Fruit fly (Drosophila melanogaster) whole organism, embryonic: Measurements from ENCODE around the gene Chchd3.

Source experiments
- Antp ChIP-seq: fragments of 200-800 bp; sonication (Bioruptor generic); optimal IDR thresholded peaks from 3 replicates; lab custom pipeline; 2016; ENCODE audit warnings: missing biosample characterization, missing genetic modification characterization
- CG11723 ChIP-seq: fragments of 200-800 bp; sonication (Bioruptor generic); optimal IDR thresholded peaks from 2 replicates; lab custom pipeline; 2017; ENCODE audit warnings: missing biosample characterization, mild to moderate bottlenecking, missing genetic modification characterization
- CG12744 ChIP-seq: fragments of 200-800 bp; sonication (Bioruptor generic); optimal IDR thresholded peaks from 2 replicates; lab custom pipeline; 2016; ENCODE audit warnings: missing biosample characterization, missing genetic modification characterization
- CG13775 ChIP-seq: fragments of 200-800 bp; sonication (Bioruptor generic); optimal IDR thresholded peaks from 3 replicates; lab custom pipeline; 2017; ENCODE audit warnings: missing biosample characterization, mild to moderate bottlenecking, missing genetic modification characterization
- CG14860 ChIP-seq: fragments of 200-800 bp; sonication (Bioruptor generic); IDR thresholded peaks from 3 replicates; pipeline ENCODE4 v1.3.6; 2022; ENCODE audit warnings: missing biosample characterization, missing genetic modification characterization; ENCODE audit not compliant: partially characterized antibody
- CG1603 ChIP-seq: fragments of 200-800 bp; sonication (Bioruptor generic); optimal IDR thresholded peaks from 2 replicates; lab custom pipeline; 2019; ENCODE audit warnings: missing biosample characterization, mild to moderate bottlenecking, missing genetic modification characterization, moderate library complexity
- CG16813 ChIP-seq: fragments of 200-800 bp; sonication (Bioruptor generic); IDR thresholded peaks from 3 replicates; pipeline ENCODE4 v1.3.6; 2022; ENCODE audit warnings: missing biosample characterization, missing genetic modification characterization; ENCODE audit not compliant: partially characterized antibody
- CG17612 ChIP-seq: fragments of 200-800 bp; sonication (Bioruptor generic); IDR thresholded peaks from 2 replicates; pipeline ENCODE4 v1.3.6; 2022; ENCODE audit warnings: missing biosample characterization, missing genetic modification characterization
- CG17912 ChIP-seq: fragments of 200-800 bp; sonication (Bioruptor generic); optimal IDR thresholded peaks from 2 replicates; lab custom pipeline; 2018; ENCODE audit warnings: missing biosample characterization, mild to moderate bottlenecking, missing genetic modification characterization
- CG31365 ChIP-seq: fragments of 200-800 bp; sonication (Bioruptor generic); optimal IDR thresholded peaks from 2 replicates; lab custom pipeline; 2018; ENCODE audit warnings: missing biosample characterization, mild to moderate bottlenecking, missing genetic modification characterization
- CG6683 ChIP-seq: fragments of 200-800 bp; sonication (Bioruptor generic); optimal IDR thresholded peaks from 2 replicates; lab custom pipeline; 2017; ENCODE audit warnings: missing biosample characterization, mild to moderate bottlenecking, missing genetic modification characterization, missing genetic modification reagents
- CG8290 ChIP-seq, 3 experiments: fragments of 200-800 bp; sonication (Bioruptor generic); optimal IDR thresholded peaks; 2 replicates each; lab custom pipeline; 2016 to 2019; ENCODE audit warnings: missing biosample characterization in 3 of 3, missing genetic modification characterization in 3 of 3, mild to moderate bottlenecking in 2 of 3, moderate library complexity in 1 of 3
- CG9932 ChIP-seq: fragments of 200-800 bp; sonication (Bioruptor generic); IDR thresholded peaks from 2 replicates; pipeline ENCODE4 v1.3.6; 2022; ENCODE audit warnings: missing biosample characterization, missing genetic modification characterization
- CHES-1-like ChIP-seq: fragments of 200-800 bp; sonication (Bioruptor generic); optimal IDR thresholded peaks from 2 replicates; lab custom pipeline; 2016; ENCODE audit warnings: missing biosample characterization, missing genetic modification characterization
- Dbx ChIP-seq: fragments of 200-800 bp; sonication (Bioruptor generic); IDR thresholded peaks from 3 replicates; pipeline ENCODE4 v1.3.6; 2022; ENCODE audit warnings: missing biosample characterization, missing genetic modification characterization
- Dfd ChIP-seq, 2 experiments: fragments of >200 bp; optimal IDR thresholded peaks; 2 replicates each; lab custom pipeline; 2017; ENCODE audit warnings: missing biosample characterization in 2 of 2, missing genetic modification characterization in 2 of 2
- HmgD ChIP-seq: fragments of 200-800 bp; sonication (Bioruptor generic); optimal IDR thresholded peaks from 3 replicates; lab custom pipeline; 2016; ENCODE audit warnings: missing biosample characterization, missing genetic modification characterization
- HmgZ ChIP-seq: fragments of 200-800 bp; sonication (Bioruptor generic); optimal IDR thresholded peaks from 2 replicates; lab custom pipeline; 2018; ENCODE audit warnings: missing biosample characterization, mild to moderate bottlenecking, missing genetic modification characterization
- Lim3 ChIP-seq: fragments of 200-800 bp; sonication (Bioruptor generic); IDR thresholded peaks from 2 replicates; pipeline ENCODE4 v1.3.6; 2022; ENCODE audit warnings: missing biosample characterization, missing genetic modification characterization
- Myb ChIP-seq: fragments of 200-800 bp; sonication (Bioruptor generic); optimal IDR thresholded peaks from 2 replicates; lab custom pipeline; 2016; ENCODE audit warnings: missing biosample characterization, missing genetic modification characterization
- NfI ChIP-seq: fragments of 200-800 bp; sonication (Bioruptor generic); optimal IDR thresholded peaks from 3 replicates; lab custom pipeline; 2018; ENCODE audit warnings: missing biosample characterization, mild to moderate bottlenecking, missing genetic modification characterization, moderate library complexity
- Opbp ChIP-seq: fragments of 200-800 bp; sonication (Bioruptor generic); IDR thresholded peaks from 3 replicates; pipeline ENCODE4 v1.3.6; 2022; ENCODE audit warnings: missing biosample characterization, missing genetic modification characterization; ENCODE audit not compliant: partially characterized antibody
- Rfx ChIP-seq: fragments of 200-800 bp; sonication (Bioruptor generic); IDR thresholded peaks from 2 replicates; pipeline ENCODE4 v1.3.6; 2022; ENCODE audit warnings: missing biosample characterization, missing genetic modification characterization
- Xbp1 ChIP-seq: fragments of 200-800 bp; sonication (Bioruptor generic); optimal IDR thresholded peaks from 3 replicates; lab custom pipeline; 2016; ENCODE audit warnings: missing biosample characterization, mild to moderate bottlenecking, missing genetic modification characterization
- ato ChIP-seq: fragments of 200-800 bp; sonication (Bioruptor generic); IDR thresholded peaks from 2 replicates; pipeline ENCODE4 v1.3.6; 2022; ENCODE audit warnings: missing biosample characterization, missing genetic modification characterization; ENCODE audit not compliant: partially characterized antibody
- chif ChIP-seq, 2 experiments: fragments of 200-800 bp; sonication (Bioruptor generic); optimal IDR thresholded peaks; 3 replicates each; lab custom pipeline; 2016; ENCODE audit warnings: missing biosample characterization in 2 of 2, missing genetic modification characterization in 2 of 2
- chm ChIP-seq: fragments of 200-800 bp; sonication (Bioruptor generic); IDR thresholded peaks from 2 replicates; pipeline ENCODE4 v1.3.6; 2022; ENCODE audit warnings: missing biosample characterization, missing genetic modification characterization
- ci ChIP-seq: fragments of 200-800 bp; sonication (Bioruptor generic); IDR thresholded peaks from 3 replicates; pipeline ENCODE4 v1.3.6; 2022; ENCODE audit warnings: missing biosample characterization, missing genetic modification characterization
- crol ChIP-seq: fragments of 200-800 bp; sonication (Bioruptor generic); IDR thresholded peaks from 2 replicates; pipeline ENCODE4 v1.3.6; 2022; ENCODE audit warnings: missing biosample characterization, missing genetic modification characterization
- dm ChIP-seq: fragments of 200-800 bp; sonication (Bioruptor generic); optimal IDR thresholded peaks from 3 replicates; lab custom pipeline; 2016; ENCODE audit warnings: missing biosample characterization, missing genetic modification characterization
- dmrt11E ChIP-seq: fragments of 200-800 bp; sonication (Bioruptor generic); optimal IDR thresholded peaks from 3 replicates; lab custom pipeline; 2018; ENCODE audit warnings: missing biosample characterization, mild to moderate bottlenecking, missing genetic modification characterization, moderate library complexity
- dpn ChIP-seq, 2 experiments: fragments of 200-800 bp; sonication (Bioruptor generic); optimal IDR thresholded peaks; 3 replicates each; lab custom pipeline; 2016; ENCODE audit warnings: missing biosample characterization in 2 of 2, missing genetic modification characterization in 2 of 2
- dysf ChIP-seq: fragments of 200-800 bp; sonication (Bioruptor generic); IDR thresholded peaks from 3 replicates; pipeline ENCODE4 v1.3.6; 2022; ENCODE audit warnings: missing biosample characterization, missing genetic modification characterization
- ken ChIP-seq: fragments of 200-800 bp; sonication (Bioruptor generic); IDR thresholded peaks from 3 replicates; pipeline ENCODE4 v1.3.6; 2022; ENCODE audit warnings: missing biosample characterization, missing genetic modification characterization
- p53 ChIP-seq: fragments of 200-800 bp; sonication (Bioruptor generic); optimal IDR thresholded peaks from 2 replicates; lab custom pipeline; 2016; ENCODE audit warnings: missing biosample characterization, missing genetic modification characterization
- pb ChIP-seq: fragments of 200-800 bp; sonication (Bioruptor generic); optimal IDR thresholded peaks from 3 replicates; lab custom pipeline; 2016; ENCODE audit warnings: missing biosample characterization, missing genetic modification characterization
- prd ChIP-seq, 3 experiments: fragments of >200 bp in 2 of 3; fragments of 200-800 bp in 1 of 3; sonication (Bioruptor generic) in 1 of 3; optimal IDR thresholded peaks in 2 of 3; IDR thresholded peaks in 1 of 3; 2 replicates in 2 of 3; 3 replicates in 1 of 3; pipeline versions ENCODE4 v1.3.6 to Lab custom; 2017 to 2022; ENCODE audit warnings: missing biosample characterization in 1 of 3, missing genetic modification characterization in 1 of 3
- pum ChIP-seq: fragments of 200-800 bp; sonication (Bioruptor generic); optimal IDR thresholded peaks from 2 replicates; lab custom pipeline; 2016; ENCODE audit warnings: missing biosample characterization, missing genetic modification characterization
- sens ChIP-seq: fragments of 200-800 bp; sonication (Bioruptor generic); peaks from one replicate; lab custom pipeline; 2016; ENCODE audit warnings: missing biosample characterization, missing genetic modification characterization
- sens-2 ChIP-seq: fragments of 200-800 bp; sonication (Bioruptor generic); IDR thresholded peaks from 2 replicates; pipeline ENCODE4 v1.3.6; 2022; ENCODE audit warnings: missing biosample characterization, missing genetic modification characterization
- slbo ChIP-seq: fragments of 200-800 bp; sonication (Bioruptor generic); IDR thresholded peaks from 2 replicates; pipeline ENCODE4 v1.3.6; 2022; ENCODE audit warnings: missing biosample characterization, missing genetic modification characterization
- stwl ChIP-seq: fragments of 200-800 bp; sonication (Bioruptor generic); optimal IDR thresholded peaks from 3 replicates; lab custom pipeline; 2018; ENCODE audit warnings: missing biosample characterization, mild to moderate bottlenecking, missing genetic modification characterization, moderate library complexity
- tio ChIP-seq: fragments of 200-800 bp; sonication (Bioruptor generic); optimal IDR thresholded peaks from 2 replicates; lab custom pipeline; 2017; ENCODE audit warnings: missing biosample characterization, missing genetic modification characterization, inconsistent platforms
- trem ChIP-seq: fragments of 200-800 bp; optimal IDR thresholded peaks from 3 replicates; lab custom pipeline; 2019; ENCODE audit warnings: missing biosample characterization, mild to moderate bottlenecking, missing genetic modification characterization, moderate library complexity
- ttk ChIP-seq: fragments of 200-800 bp; sonication (Bioruptor generic); IDR thresholded peaks from 2 replicates; pipeline ENCODE4 v2.1.2; 2022; ENCODE audit warnings: missing biosample characterization, missing genetic modification characterization
- vvl ChIP-seq: fragments of 200-800 bp; sonication (Bioruptor generic); IDR thresholded peaks from 2 replicates; pipeline ENCODE4 v1.3.6; 2022; ENCODE audit warnings: missing biosample characterization, missing genetic modification characterization

Gene Chchd3

DNA sequence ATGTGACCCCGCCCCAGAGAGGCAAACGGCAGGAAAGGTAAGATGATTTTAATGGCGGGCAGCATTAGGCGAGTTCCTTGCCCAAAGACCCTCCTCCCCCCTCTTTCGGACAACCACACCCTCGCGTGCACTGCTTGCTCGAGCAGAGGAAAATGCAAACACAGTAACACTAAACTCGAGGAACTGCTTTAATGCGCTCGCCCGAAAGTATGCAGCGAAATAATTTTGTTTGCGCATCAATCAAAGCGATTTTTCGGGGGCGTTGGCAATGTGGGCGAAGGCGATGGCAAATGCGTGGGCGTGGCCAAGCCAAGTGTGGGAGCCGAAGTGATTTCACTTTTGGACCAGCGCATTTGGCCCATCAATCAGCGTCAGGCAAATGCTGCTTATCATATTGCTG, 32.7 kb upstream of the Chchd3 start (continued):
- peak; percentile 58 for TF ChIP-seq HmgD (GFP tag; lab: Kevin White, UChicago)
- TF ChIP-seq Opbp (GFP tag; lab: Robert Waterston, UW) = peak; percentile 69; the same call in 2 of the 3 replicates
- TF ChIP-seq Dbx (GFP tag; lab: Robert Waterston, UW) = no peak
- no peak for TF ChIP-seq CG17912
- 0 out of 3 replicates have a peak, but pooled peaks have one; percentile 23 for TF ChIP-seq dysf (GFP tag; lab: Robert Waterston, UW)
- no peak for TF ChIP-seq Lim3 (GFP tag; lab: Robert Waterston, UW)
- peak in 1 of 2 experiments; percentile 33 for TF ChIP-seq chif (GFP tag; optimal IDR thresholded peaks at IDR 0.05; lab: Kevin White, UChicago)
- peak; percentile 45; the same call in 1 of the 2 replicates for TF ChIP-seq ato (GFP tag; lab: Robert Waterston, UW)
- TF ChIP-seq sens-2 (GFP tag; lab: Robert Waterston, UW) = no peak
- 0 out of 2 replicates have a peak, but pooled peaks have one; percentile 23 for TF ChIP-seq vvl (GFP tag; lab: Robert Waterston, UW)
- peak in 1 of 2 experiments; percentile 1 for TF ChIP-seq dpn (GFP tag; optimal IDR thresholded peaks at IDR 0.05; lab: Kevin White, UChicago)
- no peak for TF ChIP-seq CHES-1-like (GFP tag; lab: Kevin White, UChicago)
- peak in 1 of 2 experiments; percentile 53 for TF ChIP-seq Dfd (GFP tag; optimal IDR thresholded peaks at IDR 0.05; lab: Kevin White, UChicago)
- peak; percentile 74 for TF ChIP-seq chm
- 0 out of 3 replicates have a peak, but pooled peaks have one; percentile 57 for TF ChIP-seq ci (GFP tag; lab: Robert Waterston, UW)
- TF ChIP-seq Antp = peak; percentile 17
- peak; percentile 4 for TF ChIP-seq pb (GFP tag; lab: Kevin White, UChicago)
- TF ChIP-seq CG9932 (GFP tag; lab: Robert Waterston, UW) = peak; percentile 16; the same call in 1 of the 2 replicates
- peak; percentile 4 for TF ChIP-seq trem (tag; lab: Kevin White, UChicago)
- no peak for TF ChIP-seq tio (GFP tag; lab: Kevin White, UChicago)
- peak; percentile 7 for TF ChIP-seq dmrt11E (tag; lab: Kevin White, UChicago)
- peak; percentile 57 for TF ChIP-seq CG8290 (GFP tag; optimal IDR thresholded peaks at IDR 0.05; lab: Kevin White, UChicago)
- peak; percentile 58 to 78 for TF ChIP-seq CG8290 (tag; optimal IDR thresholded peaks at IDR 0.05; lab: Kevin White, UChicago)
- 0 out of 3 replicates have a peak, but pooled peaks have one; percentile 35 for TF ChIP-seq CG14860 (GFP tag; lab: Robert Waterston, UW)
- TF ChIP-seq ttk (GFP tag; lab: Robert Waterston, UW) = 0 out of 2 replicates have a peak, but pooled peaks have one; percentile 26
- peak; percentile 31 for TF ChIP-seq NfI (GFP tag; lab: Kevin White, UChicago)
- TF ChIP-seq Rfx (GFP tag; lab: Robert Waterston, UW) = peak; percentile 35; the same call in 1 of the 2 replicates
- no peak for TF ChIP-seq CG11723 (GFP tag; lab: Kevin White, UChicago)
- peak; percentile 55 for TF ChIP-seq HmgZ (tag; lab: Kevin White, UChicago)
- TF ChIP-seq sens = no peak
- peak; percentile 15 for TF ChIP-seq p53
- TF ChIP-seq prd (optimal IDR thresholded peaks at IDR 0.05; lab: Kevin White, UChicago) = no peak
- 0 out of 3 replicates have a peak, but pooled peaks have one; percentile 5 for TF ChIP-seq prd (GFP tag; IDR thresholded peaks at IDR 0.05; lab: Robert Waterston, UW)
- peak; percentile 14 for TF ChIP-seq Myb (GFP tag; lab: Kevin White, UChicago)
- peak; percentile 41 for TF ChIP-seq CG13775 (GFP tag; lab: Kevin White, UChicago)
- TF ChIP-seq pum (GFP tag; lab: Kevin White, UChicago) = peak; percentile 3
- peak; percentile 20; the same call in 1 of the 2 replicates for TF ChIP-seq slbo (GFP tag; lab: Robert Waterston, UW)
- peak; percentile 1 for TF ChIP-seq Xbp1 (GFP tag; lab: Kevin White, UChicago)
- peak; percentile 66; the same call in 1 of the 3 replicates for TF ChIP-seq ken (GFP tag; lab: Robert Waterston, UW)
- TF ChIP-seq CG17612 (GFP tag; lab: Robert Waterston, UW) = 0 out of 2 replicates have a peak, but pooled peaks have one; percentile 9
- TF ChIP-seq CG12744 = peak; percentile 73
- TF ChIP-seq CG6683 = no peak
- TF ChIP-seq stwl (tag; lab: Kevin White, UChicago) = peak; percentile 40
- TF ChIP-seq CG31365 (tag; lab: Kevin White, UChicago) = peak; percentile 96
- peak; percentile 98 for TF ChIP-seq crol (GFP tag; lab: Robert Waterston, UW)
- peak; percentile 18 for TF ChIP-seq dm (GFP tag; lab: Kevin White, UChicago)
- peak; percentile 50 for TF ChIP-seq CG1603 (tag; lab: Kevin White, UChicago)
- 0 out of 3 replicates have a peak, but pooled peaks have one; percentile 33 for TF ChIP-seq CG16813 (GFP tag; lab: Robert Waterston, UW)
